Worm (Caenorhabditis elegans) whole organism, mixed stage, embryonic: ENCODE results near the gene M02E1.3.
"Not testable (repeated sequence)": the region's sequence is repeated elsewhere in the genome, so short reads cannot be mapped to it uniquely, and the experiment has no call there.

Source experiments
- M03D4.4 ChIP-seq: sonication (generic microtip); optimal IDR thresholded peaks from 2 replicates; lab custom pipeline; 2017; ENCODE audit warnings: mild to moderate bottlenecking, missing genetic modification characterization, missing compliant biosample characterization
- bed-3 ChIP-seq: fragments of 200-800 bp; sonication (Bioruptor generic); optimal IDR thresholded peaks from 3 replicates; lab custom pipeline; 2018; ENCODE audit warnings: mild to moderate bottlenecking, missing genetic modification characterization, moderate library complexity, missing compliant biosample characterization
- blmp-1 ChIP-seq: fragments of 150-350 bp; optimal IDR thresholded peaks from 2 replicates; lab custom pipeline; 2014; ENCODE audit warnings: missing biosample characterization, missing genetic modification characterization
- ceh-39 ChIP-seq: fragments of 150-350 bp; optimal IDR thresholded peaks from 2 replicates; lab custom pipeline; 2014; ENCODE audit warnings: missing biosample characterization, missing genetic modification characterization
- ceh-43 ChIP-seq: fragments of 200-800 bp; sonication (Bioruptor generic); optimal IDR thresholded peaks from 2 replicates; lab custom pipeline; 2018; ENCODE audit warnings: mild to moderate bottlenecking, missing genetic modification characterization, moderate library complexity, missing compliant biosample characterization
- ceh-83 ChIP-seq: fragments of 200-800 bp; sonication (Bioruptor generic); optimal IDR thresholded peaks from 2 replicates; lab custom pipeline; 2018; ENCODE audit warnings: mild to moderate bottlenecking, missing genetic modification characterization, missing compliant biosample characterization
- ces-1 ChIP-seq: fragments of 150-350 bp; optimal IDR thresholded peaks from 2 replicates; lab custom pipeline; 2014; ENCODE audit warnings: missing biosample characterization, missing genetic modification reagents, missing genetic modification characterization
- cnd-1 ChIP-seq: fragments of 200-800 bp; sonication (Bioruptor generic); optimal IDR thresholded peaks from 2 replicates; lab custom pipeline; 2018; ENCODE audit warnings: mild to moderate bottlenecking, missing genetic modification characterization, missing compliant biosample characterization
- drap-1 ChIP-seq: fragments of 200-800 bp; sonication (Bioruptor generic); optimal IDR thresholded peaks from 3 replicates; lab custom pipeline; 2018; ENCODE audit warnings: mild to moderate bottlenecking, missing genetic modification characterization, missing compliant biosample characterization
- elt-1 ChIP-seq: sonication (generic microtip); optimal IDR thresholded peaks from 2 replicates; lab custom pipeline; 2017; ENCODE audit warnings: missing genetic modification characterization, mild to moderate bottlenecking, missing compliant biosample characterization, antibody characterized with exemption, moderate library complexity, borderline replicate concordance; ENCODE audit not compliant: insufficient read depth
- elt-3 ChIP-seq: fragments of 150-350 bp; optimal IDR thresholded peaks from 2 replicates; lab custom pipeline; 2014; ENCODE audit warnings: missing biosample characterization, missing genetic modification characterization
- flh-1 ChIP-seq: fragments of 200-800 bp; sonication (Bioruptor generic); optimal IDR thresholded peaks from 2 replicates; lab custom pipeline; 2018; ENCODE audit warnings: mild to moderate bottlenecking, missing genetic modification characterization, moderate library complexity, missing compliant biosample characterization
- ham-2 ChIP-seq: fragments of 200-800 bp; sonication (Bioruptor generic); optimal IDR thresholded peaks from 2 replicates; lab custom pipeline; 2018; ENCODE audit warnings: mild to moderate bottlenecking, missing genetic modification characterization, missing compliant biosample characterization
- hlh-1 ChIP-seq: fragments of 150-350 bp; optimal IDR thresholded peaks from 2 replicates; lab custom pipeline; 2014; ENCODE audit warnings: missing biosample characterization, missing genetic modification reagents, missing genetic modification characterization
- lin-13 ChIP-seq: fragments of 150-350 bp; optimal IDR thresholded peaks from 2 replicates; lab custom pipeline; 2014; ENCODE audit warnings: missing biosample characterization, missing genetic modification characterization
- lin-32 ChIP-seq: fragments of 200-800 bp; sonication (Bioruptor generic); optimal IDR thresholded peaks from 2 replicates; lab custom pipeline; 2018; ENCODE audit warnings: mild to moderate bottlenecking, missing genetic modification characterization, missing compliant biosample characterization
- lsy-2 ChIP-seq: fragments of 150-350 bp; optimal IDR thresholded peaks from 2 replicates; lab custom pipeline; 2014; ENCODE audit warnings: missing biosample characterization, missing genetic modification characterization
- mab-5 ChIP-seq: fragments of 150-350 bp; optimal IDR thresholded peaks from 2 replicates; lab custom pipeline; 2014; ENCODE audit warnings: missing biosample characterization, missing genetic modification characterization
- mep-1 ChIP-seq: fragments of 150-350 bp; optimal IDR thresholded peaks from 2 replicates; lab custom pipeline; 2017; ENCODE audit warnings: missing biosample characterization, missing genetic modification reagents, missing genetic modification characterization, inconsistent platforms
- mls-2 ChIP-seq: sonication (generic microtip); optimal IDR thresholded peaks from 2 replicates; lab custom pipeline; 2016; ENCODE audit warnings: mild to moderate bottlenecking, missing genetic modification characterization, moderate library complexity, missing compliant biosample characterization
- nhr-12 ChIP-seq: fragments of 150-350 bp; optimal IDR thresholded peaks from 2 replicates; lab custom pipeline; 2014; ENCODE audit warnings: missing biosample characterization, missing genetic modification characterization
- nhr-2 ChIP-seq: fragments of 150-350 bp; optimal IDR thresholded peaks from 2 replicates; lab custom pipeline; 2014; ENCODE audit warnings: missing biosample characterization, missing genetic modification characterization
- nhr-237 ChIP-seq: fragments of 150-350 bp; optimal IDR thresholded peaks from 2 replicates; lab custom pipeline; 2014; ENCODE audit warnings: missing biosample characterization, missing genetic modification characterization
- nhr-28 ChIP-seq: fragments of 150-350 bp; optimal IDR thresholded peaks from 2 replicates; lab custom pipeline; 2014; ENCODE audit warnings: missing biosample characterization, missing genetic modification characterization
- nhr-76 ChIP-seq: sonication (generic microtip); optimal IDR thresholded peaks from 2 replicates; lab custom pipeline; 2017; ENCODE audit warnings: missing biosample characterization, missing genetic modification characterization
- pha-4 ChIP-seq: fragments of 150-350 bp; optimal IDR thresholded peaks from 2 replicates; lab custom pipeline; 2018; ENCODE audit warnings: missing biosample characterization, missing genetic modification reagents, missing genetic modification characterization
- sem-2 ChIP-seq: fragments of 200-800 bp; sonication (Bioruptor generic); optimal IDR thresholded peaks from 2 replicates; lab custom pipeline; 2018; ENCODE audit warnings: mild to moderate bottlenecking, missing genetic modification characterization, missing compliant biosample characterization
- snpc-4 ChIP-seq: fragments of 150-350 bp; optimal IDR thresholded peaks from 2 replicates; lab custom pipeline; 2014; ENCODE audit warnings: missing biosample characterization, missing genetic modification characterization
- sptf-1 ChIP-seq: sonication (generic microtip); optimal IDR thresholded peaks from 2 replicates; lab custom pipeline; 2017; ENCODE audit warnings: mild to moderate bottlenecking, missing genetic modification characterization, moderate library complexity, missing compliant biosample characterization
- tbx-8 ChIP-seq: fragments of 200-800 bp; sonication (Bioruptor generic); optimal IDR thresholded peaks from 2 replicates; lab custom pipeline; 2018; ENCODE audit warnings: mild to moderate bottlenecking, missing genetic modification characterization, moderate library complexity, missing compliant biosample characterization
- unc-120 ChIP-seq: sonication (generic microtip); optimal IDR thresholded peaks from 2 replicates; lab custom pipeline; 2017; ENCODE audit warnings: missing genetic modification characterization, missing compliant biosample characterization; ENCODE audit not compliant: poor library complexity, severe bottlenecking
- unc-39 ChIP-seq: fragments of 150-350 bp; optimal IDR thresholded peaks from 2 replicates; lab custom pipeline; 2014; ENCODE audit warnings: missing biosample characterization, missing genetic modification characterization
- unc-62 ChIP-seq: fragments of 150-350 bp; optimal IDR thresholded peaks from 2 replicates; lab custom pipeline; 2014; ENCODE audit warnings: missing biosample characterization, missing genetic modification reagents, missing genetic modification characterization
- zip-8 ChIP-seq: fragments of 150-350 bp; optimal IDR thresholded peaks from 2 replicates; lab custom pipeline; 2014; ENCODE audit warnings: missing biosample characterization, missing genetic modification characterization
- ztf-11 ChIP-seq: fragments of 150-350 bp; optimal IDR thresholded peaks from 2 replicates; lab custom pipeline; 2014; ENCODE audit warnings: missing biosample characterization, missing genetic modification characterization

The M02E1.3 gene

DNA sequence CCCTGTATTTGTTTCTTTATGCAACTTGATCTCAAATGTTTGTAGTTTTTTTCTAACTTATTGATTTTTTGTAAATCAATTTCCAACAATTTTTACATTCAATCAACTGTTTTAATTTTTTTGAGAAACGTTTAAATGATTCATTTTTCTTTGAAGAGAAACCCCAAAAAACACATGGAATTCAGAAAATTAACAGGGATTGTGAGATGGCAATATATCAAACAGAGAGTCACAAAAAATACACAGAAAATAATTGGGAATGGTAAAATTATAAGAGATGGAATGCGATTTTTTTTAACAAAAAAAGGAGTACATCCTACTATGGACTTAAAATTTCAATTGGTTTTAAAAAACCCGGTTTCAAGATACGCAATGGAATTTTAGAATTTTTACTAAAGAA lies 12.1 kb downstream of the M02E1.3 start:
- no peak for TF ChIP-seq sptf-1
- TF ChIP-seq snpc-4 (tag; lab: Kevin White, UChicago): no peak
- no peak for TF ChIP-seq ceh-83 (GFP tag; lab: Kevin White, UChicago)
- no peak for TF ChIP-seq mls-2 (tag; lab: Kevin White, UChicago)
- TF ChIP-seq elt-1 (tag; lab: Kevin White, UChicago): no peak
- no peak for TF ChIP-seq flh-1

DNA sequence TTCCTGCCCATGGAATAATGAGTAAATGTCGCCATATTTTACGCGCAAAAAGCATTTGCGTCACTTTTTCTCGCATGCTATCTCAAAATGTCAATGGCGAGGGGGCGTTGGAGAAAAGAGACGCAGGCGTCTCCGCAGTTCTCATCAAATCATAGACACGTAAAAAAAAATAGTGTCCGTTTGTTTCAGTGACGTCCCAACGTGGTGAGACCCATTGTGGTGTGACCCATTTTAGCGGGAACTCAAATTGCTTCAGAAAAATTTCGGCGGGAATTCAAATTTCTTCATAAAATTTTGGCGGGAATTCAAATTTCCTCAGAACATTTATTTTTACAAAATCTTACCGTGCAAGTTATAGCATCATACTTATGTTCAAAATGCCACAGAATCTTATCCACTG lies 21.5 kb downstream of the M02E1.3 start:
- TF ChIP-seq ceh-39 (tag; lab: Kevin White, UChicago) (no peak), cnd-1 (tag; lab: Kevin White, UChicago) (no peak), hlh-1 (no peak), lin-32 (GFP tag; lab: Kevin White, UChicago) (no peak), sptf-1 (no peak), ham-2 (GFP tag; lab: Kevin White, UChicago) (no peak), nhr-237 (tag; lab: Kevin White, UChicago) (no peak), ceh-83 (GFP tag; lab: Kevin White, UChicago) (no peak), flh-1 (no peak), mls-2 (tag; lab: Kevin White, UChicago) (no peak), blmp-1 (no peak), elt-1 (tag; lab: Kevin White, UChicago) (no peak)

DNA sequence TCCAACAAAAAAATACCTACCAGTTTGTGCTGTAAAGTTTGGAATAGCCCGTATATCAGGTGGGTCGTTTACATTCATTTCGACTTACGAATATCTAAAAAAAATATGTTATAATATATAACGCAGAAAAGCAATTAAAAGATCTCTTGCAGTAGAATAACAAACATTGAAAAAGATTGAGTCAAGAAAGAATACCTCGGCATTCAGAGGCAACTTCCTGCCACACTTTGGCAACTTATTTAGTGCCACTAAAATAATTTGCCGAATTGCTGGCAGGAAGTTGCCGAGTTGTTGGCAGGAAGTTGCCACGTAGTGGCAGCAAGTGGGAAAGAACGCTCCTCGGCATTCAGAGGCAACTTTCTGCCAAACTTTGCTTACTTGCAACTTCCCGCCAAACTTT lies 24.8 kb downstream of the M02E1.3 start, which contains the start of gene C04E7.3:
Gene C04E7.3 (minus strand): TSS at position 101 of the 400 bp plus-strand sequence.
- not testable (repeated sequence) for TF ChIP-seq ceh-43 (GFP tag; lab: Kevin White, UChicago); nhr-28 (tag; lab: Kevin White, UChicago); mep-1 (tag; lab: Kevin White, UChicago)

DNA sequence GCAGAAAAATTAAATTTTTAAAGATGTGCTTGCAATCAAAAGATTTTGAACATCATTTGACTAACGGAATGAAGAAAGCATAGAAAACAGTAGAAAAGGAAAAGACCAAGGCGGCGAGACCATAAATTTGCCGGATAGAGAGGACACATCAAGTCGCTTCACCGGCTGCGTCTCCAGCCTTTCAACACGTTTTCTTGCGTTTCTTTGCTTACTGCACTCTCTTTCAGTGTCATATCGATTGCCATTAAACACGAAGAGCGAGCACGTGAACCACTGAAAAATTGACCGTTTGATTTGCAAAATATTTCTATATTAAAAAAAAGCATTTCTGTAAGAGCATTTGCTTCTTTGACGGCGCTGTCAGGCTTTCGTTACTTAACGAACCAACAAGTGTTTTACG lies 25.8 kb downstream of the M02E1.3 start:
- TF ChIP-seq lin-13 (tag; lab: Kevin White, UChicago) (no peak), mep-1 (tag; lab: Kevin White, UChicago) (peak; percentile 2), unc-120 (tag; lab: Kevin White, UChicago) (peak; percentile 38), ces-1 (GFP tag; lab: Kevin White, UChicago) (peak; percentile 12)

DNA sequence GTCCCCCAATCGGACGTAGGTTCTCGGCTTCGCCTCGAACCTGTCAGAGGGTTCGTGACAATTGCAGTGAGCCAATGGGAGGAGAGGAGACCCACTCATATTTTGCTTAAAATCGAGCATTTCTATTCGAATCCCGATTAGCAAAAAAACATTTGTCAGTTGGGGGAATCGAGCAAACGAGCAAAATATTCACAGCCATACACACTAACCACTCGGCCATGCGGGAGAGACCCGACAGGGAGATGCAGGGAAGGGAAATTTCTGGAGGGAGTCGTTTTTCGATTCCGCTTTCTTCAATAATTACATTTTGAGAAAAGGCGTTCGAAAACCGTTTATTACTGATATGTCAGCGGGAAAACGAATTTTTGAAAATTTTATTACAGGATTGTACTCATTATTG lies 29.1 kb downstream of the M02E1.3 start:
- TF ChIP-seq sptf-1: peak; percentile 8

DNA sequence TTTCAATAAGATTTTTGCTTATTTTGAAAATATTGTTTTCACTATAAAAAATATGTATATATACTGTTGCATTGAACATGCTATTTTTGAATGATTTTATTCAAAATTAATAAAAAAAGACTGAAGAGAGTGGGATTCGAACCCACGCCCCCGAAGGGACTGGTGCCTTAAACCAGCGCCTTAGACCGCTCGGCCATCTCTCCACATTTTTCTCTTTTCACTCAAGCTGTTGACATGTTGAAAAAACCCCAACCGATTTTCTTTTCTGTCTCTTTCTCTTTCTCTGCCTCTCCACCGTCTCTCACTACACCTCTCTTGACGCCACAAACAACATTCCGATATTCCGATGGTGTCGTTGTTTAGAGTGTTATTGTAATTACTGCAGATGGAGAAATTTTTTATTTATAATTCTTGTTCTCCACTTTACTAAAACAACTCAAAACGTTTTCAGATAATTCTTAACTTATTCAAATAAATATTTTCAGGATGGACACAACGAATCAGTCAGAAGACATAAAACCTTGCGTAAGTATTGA lies 30.9 kb downstream of the M02E1.3 start, which contains the start of gene sor-3:
Gene sor-3 (plus strand): TSS at position 486 of the 536 bp plus-strand sequence.
- TF ChIP-seq bed-3 (GFP tag; lab: Kevin White, UChicago) (peak; percentile 80), unc-62 (peak; percentile 6), sptf-1 (peak; percentile 96), unc-120 (tag; lab: Kevin White, UChicago) (peak; percentile 97), sem-2 (GFP tag; lab: Kevin White, UChicago) (peak; percentile 66), nhr-28 (tag; lab: Kevin White, UChicago) (peak; percentile 62), M03D4.4 (peak; percentile 88), tbx-8 (peak; percentile 74), drap-1 (GFP tag; lab: Kevin White, UChicago) (peak; percentile 88), ceh-83 (GFP tag; lab: Kevin White, UChicago) (peak; percentile 89), cnd-1 (tag; lab: Kevin White, UChicago) (peak; percentile 82), nhr-12 (no peak), nhr-237 (tag; lab: Kevin White, UChicago) (peak; percentile 92), nhr-76 (tag; lab: Kevin White, UChicago) (no peak), flh-1 (peak; percentile 50), mab-5 (tag; lab: Kevin White, UChicago) (peak; percentile 71), ceh-43 (GFP tag; lab: Kevin White, UChicago) (peak; percentile 86), mls-2 (tag; lab: Kevin White, UChicago) (peak; percentile 92), blmp-1 (no peak), zip-8 (tag; lab: Kevin White, UChicago) (no peak), mep-1 (tag; lab: Kevin White, UChicago) (peak; percentile 77), elt-3 (tag; lab: Kevin White, UChicago) (no peak), ztf-11 (tag; lab: Kevin White, UChicago) (no peak), ceh-39 (tag; lab: Kevin White, UChicago) (peak; percentile 68), ham-2 (GFP tag; lab: Kevin White, UChicago) (peak; percentile 71), elt-1 (tag; lab: Kevin White, UChicago) (peak; percentile 13), ces-1 (GFP tag; lab: Kevin White, UChicago) (peak; percentile 66), unc-39 (tag; lab: Kevin White, UChicago) (no peak), hlh-1 (peak; percentile 51), nhr-2 (tag; lab: Kevin White, UChicago) (no peak), snpc-4 (tag; lab: Kevin White, UChicago) (no peak), lin-13 (tag; lab: Kevin White, UChicago) (peak; percentile 56), lsy-2 (tag; lab: Kevin White, UChicago) (peak; percentile 51), lin-32 (GFP tag; lab: Kevin White, UChicago) (peak; percentile 88), pha-4 (tag; lab: Kevin White, UChicago) (peak; percentile 53)
